Worm (Caenorhabditis elegans) whole organism, young adult: Measurements from ENCODE around the gene gad-1.

Experiments
- B0261.1 ChIP-seq: sonication (generic microtip); optimal IDR thresholded peaks from 2 replicates; lab custom pipeline; 2016; ENCODE audit warnings: mild to moderate bottlenecking, missing genetic modification characterization, moderate library complexity, missing compliant biosample characterization
- K11D2.4 ChIP-seq: fragments of 200-800 bp; sonication (Bioruptor generic); IDR thresholded peaks from 2 replicates; pipeline ENCODE4 v1.3.6; 2022; ENCODE audit warnings: missing genetic modification reagents, missing genetic modification characterization, missing compliant biosample characterization
- akir-1 ChIP-seq: fragments of 200-800 bp; sonication (Bioruptor generic); optimal IDR thresholded peaks from 2 replicates; lab custom pipeline; 2018; ENCODE audit warnings: mild to moderate bottlenecking, missing genetic modification characterization, moderate library complexity, missing compliant biosample characterization
- ama-1 ChIP-seq, 3 experiments: fragments of 150-350 bp in 1 of 3; sonication (generic microtip) in 2 of 3; optimal IDR thresholded peaks; 2 replicates each; lab custom pipeline; 2014 to 2018; ENCODE audit warnings: missing biosample characterization in 2 of 3, missing genetic modification characterization in 2 of 3, missing genetic modification reagents in 2 of 3
- cebp-1 ChIP-seq, 2 experiments: fragments of 200-800 bp in 1 of 2; sonication (Bioruptor generic) in 1 of 2; sonication (generic microtip) in 1 of 2; IDR thresholded peaks in 1 of 2; optimal IDR thresholded peaks in 1 of 2; 2 replicates each; pipeline versions ENCODE4 v1.3.6 to Lab custom; 2017 to 2022; ENCODE audit warnings: missing compliant biosample characterization in 2 of 2, missing genetic modification characterization in 2 of 2, mild to moderate bottlenecking in 1 of 2, missing genetic modification reagents in 1 of 2, moderate library complexity in 1 of 2
- egl-18 ChIP-seq: fragments of 200-800 bp; sonication (Bioruptor generic); IDR thresholded peaks from 2 replicates; pipeline ENCODE4 v1.3.6; 2022; ENCODE audit warnings: missing genetic modification reagents, missing genetic modification characterization, missing compliant biosample characterization
- him-1 ChIP-seq: sonication (generic microtip); optimal IDR thresholded peaks from 2 replicates; lab custom pipeline; 2016; ENCODE audit warnings: missing genotype, missing genetic modification reagents, missing genetic modification characterization, missing compliant biosample characterization
- madf-10 ChIP-seq: sonication (generic microtip); optimal IDR thresholded peaks from 2 replicates; lab custom pipeline; 2016; ENCODE audit warnings: mild to moderate bottlenecking, missing genetic modification characterization, missing compliant biosample characterization
- nhr-27 ChIP-seq: fragments of 200-800 bp; sonication (Bioruptor generic); optimal IDR thresholded peaks from 2 replicates; lab custom pipeline; 2018; ENCODE audit warnings: mild to moderate bottlenecking, missing genetic modification characterization, moderate library complexity, missing compliant biosample characterization

- no peak for TF ChIP-seq egl-18 (GFP tag; lab: Robert Waterston, UW)
- TF ChIP-seq ama-1 (optimal IDR thresholded peaks at IDR 0.05; lab: Kevin White, UChicago), result no peak
- TF ChIP-seq ama-1 (GFP tag; optimal IDR thresholded peaks at IDR 0.05; lab: Kevin White, UChicago), result no peak
- TF ChIP-seq akir-1 (GFP tag; lab: Kevin White, UChicago), result no peak
- no peak for TF ChIP-seq madf-10 (tag; lab: Kevin White, UChicago)
- no peak for TF ChIP-seq cebp-1 (GFP tag; IDR thresholded peaks at IDR 0.05; lab: Robert Waterston, UW)
- TF ChIP-seq cebp-1 (tag; optimal IDR thresholded peaks at IDR 0.05; lab: Kevin White, UChicago), result no peak
- no peak for TF ChIP-seq K11D2.4 (GFP tag; lab: Robert Waterston, UW)
- no peak for TF ChIP-seq nhr-27 (tag; lab: Kevin White, UChicago)
- no peak for TF ChIP-seq him-1
- TF ChIP-seq B0261.1 (tag; lab: Kevin White, UChicago), result no peak
Observed at ce11 chrV:6467676-6468075, 34.4 kb upstream of the gad-1 start.
